Worm (Caenorhabditis elegans) whole organism, young adult: Measurements from ENCODE around the gene unc-61.

ENCODE experiments used
- B0019.2 ChIP-seq: fragments of 200-800 bp; sonication (Bioruptor generic); conservative IDR thresholded peaks from 2 replicates; pipeline ENCODE4 v1.3.6; 2022; ENCODE audit warnings: missing genetic modification reagents, missing genetic modification characterization, missing compliant biosample characterization
- B0035.1 ChIP-seq: sonication (generic microtip); optimal IDR thresholded peaks from 2 replicates; lab custom pipeline; 2016; ENCODE audit warnings: missing genetic modification characterization, mild to moderate bottlenecking, missing compliant biosample characterization, missing genotype, missing genetic modification reagents
- C06A6.2 ChIP-seq: fragments of 200-800 bp; sonication (Bioruptor generic); conservative IDR thresholded peaks from 2 replicates; pipeline ENCODE4 v1.3.6; 2022; ENCODE audit warnings: missing genetic modification characterization, missing compliant biosample characterization
- C17E4.6 ChIP-seq: fragments of 200-800 bp; sonication (Bioruptor generic); IDR thresholded peaks from 2 replicates; pipeline ENCODE4 v1.3.6; 2022; ENCODE audit warnings: missing genetic modification reagents, missing genetic modification characterization, missing compliant biosample characterization
- F33H1.4 ChIP-seq: fragments of 200-800 bp; sonication (Bioruptor generic); IDR thresholded peaks from 2 replicates; pipeline ENCODE4 v1.3.6; 2022; ENCODE audit warnings: missing genetic modification reagents, missing genetic modification characterization, missing compliant biosample characterization
- F55B11.4 ChIP-seq: sonication (generic microtip); optimal IDR thresholded peaks from 2 replicates; lab custom pipeline; 2016; ENCODE audit warnings: missing compliant biosample characterization, missing genetic modification characterization, borderline replicate concordance; ENCODE audit not compliant: insufficient read depth
- F57A8.1 ChIP-seq: fragments of 200-800 bp; sonication (Bioruptor generic); optimal IDR thresholded peaks from 2 replicates; lab custom pipeline; 2018; ENCODE audit warnings: mild to moderate bottlenecking, missing genetic modification characterization, moderate library complexity, missing compliant biosample characterization
- F57C9.4 ChIP-seq: sonication (generic microtip); optimal IDR thresholded peaks from 2 replicates; lab custom pipeline; 2017; ENCODE audit warnings: mild to moderate bottlenecking, missing genetic modification characterization, missing compliant biosample characterization
- K11D2.4 ChIP-seq: fragments of 200-800 bp; sonication (Bioruptor generic); IDR thresholded peaks from 2 replicates; pipeline ENCODE4 v1.3.6; 2022; ENCODE audit warnings: missing genetic modification reagents, missing genetic modification characterization, missing compliant biosample characterization
- Y53G8AR.9 ChIP-seq: fragments of 200-800 bp; sonication (Bioruptor generic); conservative IDR thresholded peaks from 2 replicates; pipeline ENCODE4 v1.3.6; 2022; ENCODE audit warnings: missing genetic modification reagents, missing genetic modification characterization, missing compliant biosample characterization
- Y79H2A.3 ChIP-seq: fragments of 200-800 bp; sonication (Bioruptor generic); conservative IDR thresholded peaks from 2 replicates; pipeline ENCODE4 v1.3.6; 2022; ENCODE audit warnings: missing genetic modification reagents, missing genetic modification characterization, missing compliant biosample characterization
- atf-7 ChIP-seq: sonication (generic microtip); optimal IDR thresholded peaks from 2 replicates; lab custom pipeline; 2017; ENCODE audit warnings: mild to moderate bottlenecking, missing genetic modification characterization, missing compliant biosample characterization
- athp-1 ChIP-seq: sonication (generic microtip); optimal IDR thresholded peaks from 2 replicates; lab custom pipeline; 2017; ENCODE audit warnings: mild to moderate bottlenecking, missing genetic modification characterization, missing compliant biosample characterization
- attf-5 ChIP-seq: fragments of 200-800 bp; sonication (Bioruptor generic); optimal IDR thresholded peaks from 2 replicates; lab custom pipeline; 2018; ENCODE audit warnings: mild to moderate bottlenecking, missing genetic modification characterization, missing compliant biosample characterization
- bed-1 ChIP-seq: fragments of 200-800 bp; sonication (Bioruptor generic); IDR thresholded peaks from 2 replicates; pipeline ENCODE4 v1.3.6; 2022; ENCODE audit warnings: missing genetic modification reagents, missing genetic modification characterization, missing compliant biosample characterization
- bed-2 ChIP-seq: fragments of 200-800 bp; sonication (Bioruptor generic); IDR thresholded peaks from 2 replicates; pipeline ENCODE4 v1.3.6; 2022; ENCODE audit warnings: missing genetic modification reagents, missing genetic modification characterization, missing compliant biosample characterization
- ccch-3 ChIP-seq: fragments of 200-800 bp; sonication (Bioruptor generic); optimal IDR thresholded peaks from 2 replicates; lab custom pipeline; 2018; ENCODE audit warnings: mild to moderate bottlenecking, missing genetic modification characterization, missing compliant biosample characterization
- ceh-91 ChIP-seq: fragments of 200-800 bp; sonication (Bioruptor generic); IDR thresholded peaks from 2 replicates; pipeline ENCODE4 v1.3.6; 2022; ENCODE audit warnings: missing genetic modification reagents, missing genetic modification characterization, missing compliant biosample characterization
- die-1 ChIP-seq: sonication (generic microtip); optimal IDR thresholded peaks from 2 replicates; lab custom pipeline; 2016; ENCODE audit warnings: missing genotype, mild to moderate bottlenecking, missing genetic modification characterization, missing compliant biosample characterization
- efl-1 ChIP-seq: fragments of 150-350 bp; optimal IDR thresholded peaks from 2 replicates; lab custom pipeline; 2014; ENCODE audit warnings: missing biosample characterization, missing genetic modification reagents, missing genetic modification characterization
- egl-18 ChIP-seq: fragments of 200-800 bp; sonication (Bioruptor generic); IDR thresholded peaks from 2 replicates; pipeline ENCODE4 v1.3.6; 2022; ENCODE audit warnings: missing genetic modification reagents, missing genetic modification characterization, missing compliant biosample characterization
- egl-44 ChIP-seq: fragments of 200-800 bp; sonication (Bioruptor generic); IDR thresholded peaks from 2 replicates; pipeline ENCODE4 v1.3.6; 2022; ENCODE audit warnings: missing genetic modification reagents, missing genetic modification characterization, missing compliant biosample characterization
- ekl-4 ChIP-seq: fragments of 200-800 bp; sonication (Bioruptor generic); IDR thresholded peaks from 2 replicates; pipeline ENCODE4 v1.3.6; 2022; ENCODE audit warnings: missing genetic modification reagents, missing genetic modification characterization, missing compliant biosample characterization
- ets-4 ChIP-seq: fragments of 200-800 bp; sonication (Bioruptor generic); optimal IDR thresholded peaks from 2 replicates; lab custom pipeline; 2018; ENCODE audit warnings: mild to moderate bottlenecking, missing genetic modification characterization, missing compliant biosample characterization
- fkh-3 ChIP-seq: sonication (generic microtip); optimal IDR thresholded peaks from 2 replicates; lab custom pipeline; 2016; ENCODE audit warnings: mild to moderate bottlenecking, missing genetic modification characterization, missing compliant biosample characterization
- hmg-20 ChIP-seq: fragments of 200-800 bp; sonication (Bioruptor generic); IDR thresholded peaks from 2 replicates; pipeline ENCODE4 v1.3.6; 2022; ENCODE audit warnings: missing genetic modification reagents, missing genetic modification characterization, missing compliant biosample characterization
- hrde-1 ChIP-seq: sonication (generic microtip); optimal IDR thresholded peaks from 2 replicates; lab custom pipeline; 2016; ENCODE audit warnings: missing genetic modification characterization, mild to moderate bottlenecking, missing compliant biosample characterization, moderate library complexity, missing genotype, missing genetic modification reagents, borderline replicate concordance
- hsf-1 ChIP-seq: fragments of 200-800 bp; sonication (Bioruptor generic); IDR thresholded peaks from 2 replicates; pipeline ENCODE4 v1.3.6; 2022; ENCODE audit warnings: missing genetic modification reagents, missing genetic modification characterization, missing compliant biosample characterization
- lag-1 ChIP-seq: fragments of 200-800 bp; sonication (Bioruptor generic); IDR thresholded peaks from 2 replicates; pipeline ENCODE4 v1.3.6; 2022; ENCODE audit warnings: missing genetic modification reagents, missing genetic modification characterization, missing compliant biosample characterization
- let-526 ChIP-seq: fragments of 200-800 bp; sonication (Bioruptor generic); IDR thresholded peaks from 2 replicates; pipeline ENCODE4 v1.3.6; 2022; ENCODE audit warnings: missing genetic modification reagents, missing genetic modification characterization, missing compliant biosample characterization
- lin-54 ChIP-seq: fragments of 200-800 bp; sonication (Bioruptor generic); optimal IDR thresholded peaks from 2 replicates; lab custom pipeline; 2018; ENCODE audit warnings: mild to moderate bottlenecking, missing genetic modification characterization, missing compliant biosample characterization
- lsl-1 ChIP-seq: fragments of 200-800 bp; sonication (Bioruptor generic); optimal IDR thresholded peaks from 2 replicates; lab custom pipeline; 2018; ENCODE audit warnings: mild to moderate bottlenecking, missing genetic modification characterization, moderate library complexity, missing compliant biosample characterization
- madf-3 ChIP-seq: fragments of 200-800 bp; sonication (Bioruptor generic); IDR thresholded peaks from 2 replicates; pipeline ENCODE4 v1.3.6; 2022; ENCODE audit warnings: missing genetic modification reagents, missing genetic modification characterization, missing compliant biosample characterization
- madf-6 ChIP-seq: fragments of 200-800 bp; sonication (Bioruptor generic); IDR thresholded peaks from 2 replicates; pipeline ENCODE4 v1.3.6; 2022; ENCODE audit warnings: missing genetic modification reagents, missing genetic modification characterization, missing compliant biosample characterization
- madf-8 ChIP-seq: fragments of 200-800 bp; sonication (Bioruptor generic); conservative IDR thresholded peaks from 2 replicates; pipeline ENCODE4 v1.3.6; 2022; ENCODE audit warnings: missing genetic modification reagents, missing genetic modification characterization, missing compliant biosample characterization
- mes-4 ChIP-seq: sonication (generic microtip); optimal IDR thresholded peaks from 2 replicates; lab custom pipeline; 2016; ENCODE audit warnings: missing genotype, missing genetic modification characterization, missing compliant biosample characterization
- nfya-2 ChIP-seq: fragments of 200-800 bp; sonication (Bioruptor generic); IDR thresholded peaks from 2 replicates; pipeline ENCODE4 v1.3.6; 2022; ENCODE audit warnings: missing genetic modification reagents, missing genetic modification characterization, missing compliant biosample characterization
- nhr-80 ChIP-seq: sonication (generic microtip); optimal IDR thresholded peaks from 2 replicates; lab custom pipeline; 2016; ENCODE audit warnings: missing genetic modification characterization, missing compliant biosample characterization
- rec-8 ChIP-seq, 2 experiments: sonication (generic microtip); optimal IDR thresholded peaks; 2 replicates each; lab custom pipeline; 2016; ENCODE audit warnings: mild to moderate bottlenecking in 2 of 2, missing genetic modification characterization in 2 of 2, missing genetic modification reagents in 2 of 2, missing genotype in 2 of 2, missing biosample characterization in 1 of 2, missing compliant biosample characterization in 1 of 2, moderate library complexity in 1 of 2
- snpc-1.1 ChIP-seq: sonication (generic microtip); optimal IDR thresholded peaks from 2 replicates; lab custom pipeline; 2017; ENCODE audit warnings: missing genetic modification characterization, mild to moderate bottlenecking, missing compliant biosample characterization, antibody characterized with exemption, moderate library complexity, missing genotype, missing genetic modification reagents; ENCODE audit not compliant: insufficient read depth
- somi-1 ChIP-seq: fragments of 200-800 bp; sonication (Bioruptor generic); optimal IDR thresholded peaks from 2 replicates; lab custom pipeline; 2018; ENCODE audit warnings: mild to moderate bottlenecking, missing genetic modification characterization, missing compliant biosample characterization
- unc-62 ChIP-seq: fragments of 150-350 bp; optimal IDR thresholded peaks from 2 replicates; lab custom pipeline; 2014; ENCODE audit warnings: missing biosample characterization, missing genetic modification reagents, missing genetic modification characterization
- zim-3 ChIP-seq: sonication (generic microtip); optimal IDR thresholded peaks from 2 replicates; lab custom pipeline; 2017; ENCODE audit warnings: mild to moderate bottlenecking, missing genetic modification characterization, moderate library complexity, missing compliant biosample characterization
- ztf-6 ChIP-seq: fragments of 200-800 bp; sonication (Bioruptor generic); IDR thresholded peaks from 2 replicates; pipeline ENCODE4 v1.3.6; 2022; ENCODE audit warnings: missing genetic modification reagents, missing genetic modification characterization, missing compliant biosample characterization

unc-61 gene

ce11 chrV:14711077-14711476, 23.0 kb downstream of the unc-61 start, which contains the start of gene ssp-33:
Gene ssp-33 (plus strand): TSS chrV:14711377.
- no peak for TF ChIP-seq atf-7 (tag; lab: Kevin White, UChicago)
- TF ChIP-seq snpc-1.1, result no peak
- TF ChIP-seq ets-4, result no peak
- no peak for TF ChIP-seq attf-5
- TF ChIP-seq athp-1 (tag; lab: Kevin White, UChicago), result no peak
- no peak for TF ChIP-seq K11D2.4
- no peak for TF ChIP-seq die-1 (tag; lab: Kevin White, UChicago)
- TF ChIP-seq nhr-80 (tag; lab: Kevin White, UChicago), result no peak
- TF ChIP-seq lag-1, result no peak

- TF ChIP-seq Y79H2A.3 (GFP tag; lab: Robert Waterston, UW) (no peak), F57A8.1 (GFP tag; lab: Kevin White, UChicago) (no peak), B0019.2 (GFP tag; lab: Robert Waterston, UW) (no peak), nfya-2 (GFP tag; lab: Robert Waterston, UW) (no peak), let-526 (no peak), unc-62 (GFP tag; lab: Kevin White, UChicago) (no peak), hsf-1 (no peak), egl-18 (no peak), hrde-1 (tag; lab: Kevin White, UChicago) (no peak), ekl-4 (GFP tag; lab: Robert Waterston, UW) (no peak), fkh-3 (tag; lab: Kevin White, UChicago) (no peak), madf-3 (GFP tag; lab: Robert Waterston, UW) (no peak)
These were observed 26.1 kb downstream of the unc-61 start, which contains the start of gene R08A2.9 for ce11 chrV:14707958-14708357. Gene R08A2.9 (plus strand): TSS chrV:14708258.

- TF ChIP-seq zim-3 (tag; lab: Kevin White, UChicago) (no peak), F55B11.4 (no peak), C06A6.2 (GFP tag; lab: Robert Waterston, UW) (no peak), F33H1.4 (GFP tag; lab: Robert Waterston, UW) (no peak), bed-1 (no peak), B0035.1 (tag; lab: Kevin White, UChicago) (no peak), ztf-6 (GFP tag; lab: Robert Waterston, UW) (no peak), egl-44 (GFP tag; lab: Robert Waterston, UW) (no peak), bed-2 (GFP tag; lab: Robert Waterston, UW) (no peak), B0019.2 (GFP tag; lab: Robert Waterston, UW) (no peak), somi-1 (GFP tag; lab: Kevin White, UChicago) (no peak), mes-4 (tag; lab: Kevin White, UChicago) (no peak)
- TF ChIP-seq, all 124 proteins: peak for 0
These were observed 35.4 kb downstream of the unc-61 start, which contains the start of gene set-5 for ce11 chrV:14698666-14699065. Gene set-5 (plus strand): TSS chrV:14698966.

ce11 chrV:14698005-14698404, 36.0 kb downstream of the unc-61 start:
- TF ChIP-seq ceh-91 (no peak), lin-54 (GFP tag; lab: Kevin White, UChicago) (no peak), Y53G8AR.9 (GFP tag; lab: Robert Waterston, UW) (no peak), rec-8 (tag; optimal IDR thresholded peaks at IDR 0.05; lab: Kevin White, UChicago) (no peak), zim-3 (tag; lab: Kevin White, UChicago) (no peak), F57C9.4 (tag; lab: Kevin White, UChicago) (no peak), efl-1 (peak; percentile 9), snpc-1.1 (peak; percentile 19), F33H1.4 (GFP tag; lab: Robert Waterston, UW) (peak; percentile 40; the same call in 1 of the 2 replicates), lsl-1 (GFP tag; lab: Kevin White, UChicago) (peak; percentile 91), madf-6 (GFP tag; lab: Robert Waterston, UW) (peak; percentile 48; the same call in 1 of the 2 replicates), madf-8 (GFP tag; lab: Robert Waterston, UW) (no peak), ccch-3 (GFP tag; lab: Kevin White, UChicago) (no peak), C17E4.6 (GFP tag; lab: Robert Waterston, UW) (no peak), hmg-20 (GFP tag; lab: Robert Waterston, UW) (no peak)
